Worm (Caenorhabditis elegans): ENCODE results near the gene C55A1.4.
"Not testable (repeated sequence)": the region's sequence is repeated elsewhere in the genome, so short reads cannot be mapped to it uniquely, and the experiment has no call there.

C55A1.4 gene

DNA sequence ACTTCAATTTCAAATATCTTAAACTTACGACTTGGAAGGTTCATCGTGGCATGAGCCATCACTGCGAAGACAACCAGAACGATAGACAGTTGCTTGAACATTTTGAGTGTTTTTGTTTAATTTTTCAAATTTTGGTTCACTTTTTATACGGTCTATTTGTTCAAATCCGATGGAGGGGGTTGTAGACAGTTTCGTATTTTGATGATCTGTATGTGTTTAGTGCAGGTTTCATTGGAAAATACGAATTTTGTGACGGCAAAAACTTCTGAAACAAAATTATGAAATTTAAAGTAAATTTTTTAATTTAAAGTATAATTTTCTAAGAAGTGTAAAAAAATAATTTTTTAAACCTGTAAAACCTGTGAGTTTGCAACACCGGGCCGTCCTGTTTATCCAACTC is at the start of gene C55A1.4:
C55A1.4 (minus strand) TSS at position 101 of the 400 bp plus-strand sequence.
- TF ChIP-seq dao-5, him-1, W03F9.2 (tag; optimal IDR thresholded peaks at IDR 0.05): not testable (repeated sequence)

DNA sequence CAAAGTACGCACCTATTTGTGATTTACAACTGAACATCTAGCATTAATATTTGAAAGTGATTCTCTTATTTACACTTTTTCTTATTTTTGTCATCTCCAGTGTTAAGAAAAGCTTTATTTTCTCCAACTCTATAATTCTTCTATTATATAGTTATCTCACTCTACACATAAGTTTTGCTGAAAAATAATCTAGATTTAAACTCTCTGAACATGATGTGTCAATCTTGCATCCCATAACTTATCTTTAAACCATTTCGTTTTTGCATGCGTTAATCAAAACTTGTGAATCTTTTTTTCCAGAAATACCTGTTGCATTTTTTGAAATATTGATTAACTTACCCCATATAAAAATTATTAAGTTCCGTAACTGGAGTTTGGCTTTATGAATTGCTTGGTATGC is 46.9 kb upstream of the C55A1.4 start, which contains the start of gene nhr-268:
nhr-268 (plus strand) TSS at position 301 of the 400 bp plus-strand sequence.
- TF ChIP-seq W03F9.2 (tag; optimal IDR thresholded peaks at IDR 0.05) (no peak), dao-5 (tag; optimal IDR thresholded peaks at IDR 0.05) (no peak), him-1 (tag; optimal IDR thresholded peaks at IDR 0.05) (no peak)

DNA sequence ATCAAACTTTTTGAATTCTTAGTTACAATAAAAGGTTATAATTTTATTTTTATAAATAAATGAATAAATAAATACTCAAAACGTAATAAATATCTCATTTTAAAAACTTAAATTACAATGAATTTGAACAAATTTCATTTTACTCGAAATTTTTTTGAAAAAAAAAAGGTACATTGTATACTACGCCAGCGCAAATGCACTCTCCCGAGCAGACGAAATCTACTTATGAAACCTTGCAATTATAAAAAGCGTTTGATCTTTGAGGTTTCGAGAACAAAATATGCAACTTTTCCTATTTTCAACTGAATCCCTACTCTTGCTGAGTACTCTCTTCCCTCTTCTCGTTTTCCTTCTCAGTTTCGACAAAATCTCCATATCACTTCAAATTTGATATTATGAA is 44.6 kb upstream of the C55A1.4 start, which contains the start of gene nhr-197:
nhr-197 (plus strand) TSS at position 301 of the 400 bp plus-strand sequence.
- no peak for TF ChIP-seq dao-5 (tag; optimal IDR thresholded peaks at IDR 0.05)

DNA sequence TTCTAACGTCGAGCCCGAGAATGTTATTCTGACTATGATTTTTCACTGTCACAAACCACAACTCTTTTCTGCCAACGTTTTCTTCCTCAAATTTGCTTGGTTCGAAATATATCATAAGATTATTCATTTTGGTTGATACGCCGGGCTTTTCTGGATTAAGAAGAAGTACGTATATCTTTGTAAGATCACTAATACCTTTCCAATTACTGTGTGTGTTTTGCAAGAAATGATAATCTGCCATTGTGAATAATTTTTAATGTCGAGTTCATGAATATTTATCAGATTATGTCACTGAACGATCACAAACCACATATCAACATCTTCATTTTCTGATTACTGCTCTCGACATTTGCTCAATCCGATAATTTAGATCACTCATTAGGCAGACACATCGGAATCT is 42.5 kb upstream of the C55A1.4 start, which contains the start of gene nhr-196:
nhr-196 (plus strand) TSS at position 118 of the 400 bp plus-strand sequence.
- TF ChIP-seq dao-5 (tag; optimal IDR thresholded peaks at IDR 0.05) (no peak), him-1 (tag; optimal IDR thresholded peaks at IDR 0.05) (no peak), W03F9.2 (tag; optimal IDR thresholded peaks at IDR 0.05) (no peak)

DNA sequence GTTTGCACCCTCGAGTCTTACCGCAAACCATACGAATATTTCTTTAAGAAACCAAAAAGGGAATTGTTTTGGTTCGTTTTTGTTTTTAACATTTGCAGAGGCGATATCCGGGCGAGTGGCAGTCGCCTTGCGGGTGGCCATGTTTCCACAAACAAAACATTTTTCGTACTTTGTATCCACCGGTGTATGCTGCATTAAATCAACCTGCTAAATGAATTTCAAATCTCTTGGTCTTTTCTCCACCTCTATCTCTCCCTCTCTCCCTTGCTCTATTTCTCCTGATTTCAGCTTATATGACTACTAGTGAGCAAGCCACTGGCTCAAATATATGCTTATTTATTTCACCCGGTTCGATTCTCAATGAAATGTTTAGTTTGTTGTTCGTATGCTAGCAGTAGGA is 34.1 kb upstream of the C55A1.4 start, which contains the start of gene nhr-52:
nhr-52 (plus strand) TSS at position 301 of the 400 bp plus-strand sequence.
- TF ChIP-seq dao-5 (tag; optimal IDR thresholded peaks at IDR 0.05) = no peak
- TF ChIP-seq him-1 (tag; optimal IDR thresholded peaks at IDR 0.05) = no peak
- no peak for TF ChIP-seq W03F9.2 (tag; optimal IDR thresholded peaks at IDR 0.05)

DNA sequence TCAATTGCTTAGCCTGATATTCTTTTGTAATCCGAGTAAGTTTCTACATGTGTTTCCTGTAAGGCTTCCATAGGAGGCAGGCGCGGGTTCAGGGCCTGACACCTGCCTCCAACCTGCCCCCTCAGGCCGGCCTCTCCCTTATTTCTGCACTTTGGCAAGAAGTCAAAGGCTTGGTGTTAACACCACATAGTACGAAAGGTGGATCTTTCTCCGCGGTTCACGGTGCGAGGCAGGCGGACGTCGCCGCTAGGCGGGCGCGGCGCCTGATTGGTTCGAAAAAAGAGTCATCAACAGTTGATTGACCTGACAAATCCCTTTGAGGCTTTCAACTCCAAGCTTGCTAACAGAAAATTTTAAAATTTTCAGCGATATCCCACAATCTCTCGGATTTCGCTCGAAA is 31.8 kb upstream of the C55A1.4 start:
- TF ChIP-seq him-1 (tag; optimal IDR thresholded peaks at IDR 0.05) = no peak
- no peak for TF ChIP-seq W03F9.2 (tag; optimal IDR thresholded peaks at IDR 0.05)
- TF ChIP-seq dao-5 (tag; optimal IDR thresholded peaks at IDR 0.05) = no peak

DNA sequence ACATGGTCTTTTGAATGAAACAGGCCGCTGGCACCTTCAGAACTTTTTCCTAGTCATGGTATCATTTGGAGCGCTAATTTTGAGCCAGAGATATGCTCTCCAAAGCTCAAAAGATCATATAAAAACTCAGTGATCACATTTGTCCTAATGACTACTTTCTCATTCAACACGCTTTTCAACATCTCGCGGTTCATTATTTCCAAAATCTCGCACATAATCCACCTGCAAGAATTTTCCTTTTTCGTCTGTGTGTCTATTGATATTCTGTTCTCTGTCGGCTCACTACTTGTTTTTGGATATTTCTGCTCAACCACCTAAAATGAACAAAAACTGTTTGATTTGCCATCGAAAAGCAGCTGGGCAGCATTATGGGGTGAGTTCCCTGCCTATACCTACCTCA is 30.6 kb upstream of the C55A1.4 start, which contains the start of gene nhr-51:
nhr-51 (plus strand) TSS at position 301 of the 400 bp plus-strand sequence.
- TF ChIP-seq W03F9.2 (tag; optimal IDR thresholded peaks at IDR 0.05) (no peak), dao-5 (tag; optimal IDR thresholded peaks at IDR 0.05) (no peak), him-1 (tag; optimal IDR thresholded peaks at IDR 0.05) (no peak)

DNA sequence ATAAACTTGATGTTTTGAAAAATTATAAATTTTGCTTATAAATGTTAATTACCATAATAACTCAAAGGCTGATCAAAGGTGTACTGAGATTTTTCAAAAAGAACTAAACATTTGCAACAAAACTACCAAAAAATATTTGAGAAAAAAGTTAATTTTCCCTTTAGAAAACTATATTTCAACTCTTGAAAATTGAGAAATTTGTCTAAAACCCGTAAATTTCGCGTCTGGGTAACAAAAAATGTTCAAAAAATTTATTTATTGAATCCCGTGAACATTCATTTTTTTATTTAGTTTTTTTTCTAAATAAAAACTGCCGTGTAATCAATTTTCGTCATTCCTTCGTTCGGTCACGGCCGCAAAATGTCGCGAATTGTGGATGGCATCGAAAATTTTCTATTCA is 27.0 kb upstream of the C55A1.4 start, which contains the start of gene K06B4.15:
K06B4.15 (plus strand) TSS at position 301 of the 400 bp plus-strand sequence.
- TF ChIP-seq him-1, W03F9.2, dao-5 (tag; optimal IDR thresholded peaks at IDR 0.05): not testable (repeated sequence)

DNA sequence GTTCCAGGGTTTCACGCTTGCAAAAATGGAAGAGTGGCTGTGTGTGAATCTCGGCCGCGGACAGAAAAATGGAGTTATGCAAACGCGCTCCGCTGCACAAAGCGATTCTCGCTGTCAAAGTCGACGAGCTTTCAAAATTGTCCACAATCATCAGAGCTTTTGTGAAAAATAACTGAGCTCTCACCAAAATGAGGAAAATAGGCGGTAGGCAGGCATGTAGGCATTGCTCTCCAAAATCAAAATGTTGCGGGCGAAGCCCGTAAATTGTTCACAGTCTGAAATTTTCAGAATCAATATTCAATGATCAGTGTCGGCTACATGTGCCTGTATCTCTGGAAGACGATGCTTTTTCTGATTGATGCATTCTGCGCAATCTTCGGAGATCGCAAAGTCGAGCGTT is 25.8 kb upstream of the C55A1.4 start, which contains the start of gene K06B4.4:
K06B4.4 (plus strand) TSS at position 301 of the 400 bp plus-strand sequence.
- TF ChIP-seq him-1 (tag; optimal IDR thresholded peaks at IDR 0.05) (no peak), W03F9.2 (tag; optimal IDR thresholded peaks at IDR 0.05) (no peak), dao-5 (tag; optimal IDR thresholded peaks at IDR 0.05) (no peak)

DNA sequence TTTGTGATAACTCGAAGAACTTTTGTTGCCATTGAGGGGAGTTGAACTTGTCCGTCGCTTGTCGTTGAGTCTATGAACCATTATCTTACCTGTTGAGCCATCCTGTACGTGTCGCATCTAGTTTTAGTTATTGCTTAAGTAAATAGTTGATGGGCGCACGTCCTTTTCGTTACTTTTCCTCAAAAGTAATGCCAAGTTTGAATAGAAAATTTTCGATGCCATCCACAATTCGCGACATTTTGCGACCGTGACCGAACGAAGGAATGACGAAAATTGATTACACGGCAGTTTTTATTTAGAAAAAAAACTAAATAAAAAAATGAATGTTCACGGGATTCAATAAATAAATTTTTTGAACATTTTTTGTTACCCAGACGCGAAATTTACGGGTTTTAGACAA is 25.1 kb upstream of the C55A1.4 start, which contains the start of gene F53E4.1:
F53E4.1 (minus strand) TSS at position 101 of the 400 bp plus-strand sequence.
- not testable (repeated sequence) for TF ChIP-seq him-1, W03F9.2, dao-5 (tag; optimal IDR thresholded peaks at IDR 0.05)

DNA sequence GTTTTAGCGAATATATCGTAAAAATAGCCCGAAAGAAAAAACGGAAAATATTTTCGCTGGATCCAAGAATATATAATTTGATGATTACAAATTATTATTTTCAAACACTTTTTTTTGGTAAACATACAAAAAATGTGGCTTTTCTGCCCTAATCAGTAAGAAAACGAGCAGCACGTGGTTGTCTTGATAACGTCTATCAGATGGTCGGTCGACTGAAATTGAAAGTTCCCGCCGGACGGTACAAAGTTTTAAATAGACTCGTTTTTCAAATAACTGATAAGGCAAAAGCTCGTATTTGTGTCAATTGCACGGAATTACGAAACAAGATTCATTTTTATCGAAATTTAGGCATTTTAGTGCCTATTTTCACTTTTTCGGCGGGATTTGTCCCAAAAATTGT is 23.6 kb upstream of the C55A1.4 start:
- no peak for TF ChIP-seq dao-5 (tag; optimal IDR thresholded peaks at IDR 0.05)
- TF ChIP-seq W03F9.2 (tag; optimal IDR thresholded peaks at IDR 0.05) = no peak
- no peak for TF ChIP-seq him-1 (tag; optimal IDR thresholded peaks at IDR 0.05)

DNA sequence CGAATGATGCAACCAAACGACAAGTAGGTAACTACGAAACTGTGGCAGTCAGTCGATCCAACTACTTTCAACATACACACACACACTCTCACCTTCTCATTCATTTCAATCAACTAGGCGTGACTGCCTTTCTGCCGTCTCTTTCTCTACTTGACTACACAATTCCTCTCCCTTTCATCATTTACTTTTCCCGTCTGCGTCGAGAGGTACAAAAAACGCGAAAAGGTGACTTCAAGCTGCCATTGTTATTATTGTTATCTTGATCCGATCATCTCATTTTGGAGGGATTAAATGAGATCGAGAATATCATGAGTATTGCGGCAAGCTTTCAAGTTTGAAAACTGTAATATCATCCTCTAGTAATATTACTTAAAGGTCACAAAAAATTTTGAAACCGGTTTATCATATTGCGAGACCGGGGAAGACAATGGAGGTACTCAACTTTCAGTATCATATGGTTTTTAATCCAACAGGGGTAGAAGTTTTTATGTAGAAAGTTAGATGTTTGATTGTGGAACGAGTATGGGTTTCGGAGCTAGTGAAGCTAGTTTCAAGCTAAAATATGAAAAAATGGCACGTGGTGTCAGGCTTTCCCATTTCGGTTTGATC is 21.1 kb upstream of the C55A1.4 start:
- TF ChIP-seq dao-5 (tag; optimal IDR thresholded peaks at IDR 0.05) (no peak), W03F9.2 (tag; optimal IDR thresholded peaks at IDR 0.05) (no peak), him-1 (tag; optimal IDR thresholded peaks at IDR 0.05) (no peak)

DNA sequence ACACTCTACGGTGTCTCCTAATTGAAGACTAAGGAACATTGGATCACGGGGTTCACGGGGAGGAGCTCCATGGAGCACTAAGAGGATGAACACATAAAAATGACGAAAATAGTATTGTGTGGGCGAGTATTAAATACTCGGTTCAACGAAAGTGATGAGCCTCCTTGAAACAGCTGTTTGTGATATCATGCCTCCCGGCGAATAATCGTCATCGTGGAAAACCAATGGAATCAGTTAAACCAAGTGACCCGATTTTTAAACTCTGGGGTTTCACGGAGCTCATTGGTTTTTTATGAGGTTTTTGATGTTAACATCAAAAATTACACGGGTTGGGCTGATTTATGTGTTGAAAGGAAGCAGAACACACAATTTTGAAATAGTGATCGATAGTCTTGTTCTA is 18.5 kb upstream of the C55A1.4 start:
- TF ChIP-seq him-1 (tag; optimal IDR thresholded peaks at IDR 0.05) = no peak
- TF ChIP-seq W03F9.2 (tag; optimal IDR thresholded peaks at IDR 0.05) = no peak
- TF ChIP-seq dao-5 (tag; optimal IDR thresholded peaks at IDR 0.05) = no peak

DNA sequence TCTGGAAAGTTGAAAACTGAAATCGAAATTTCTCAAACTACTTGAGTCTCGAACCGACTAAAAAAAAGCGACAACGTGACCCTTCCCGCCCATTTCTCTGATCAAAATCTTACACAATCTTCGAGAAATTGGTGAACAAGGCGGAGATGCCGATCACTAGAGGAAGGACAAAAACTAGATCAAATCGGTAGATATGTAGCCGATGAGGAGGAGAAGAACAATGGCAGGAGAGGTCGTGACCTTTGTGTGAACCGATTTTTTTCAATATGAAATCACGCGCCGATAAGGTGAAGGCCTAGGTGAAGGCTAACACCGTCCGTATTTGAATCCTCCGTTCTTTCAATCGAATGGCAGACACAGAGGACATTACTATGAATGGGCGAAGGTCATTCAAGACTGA is 17.9 kb upstream of the C55A1.4 start:
- TF ChIP-seq W03F9.2 (tag; optimal IDR thresholded peaks at IDR 0.05) = no peak
- TF ChIP-seq him-1 (tag; optimal IDR thresholded peaks at IDR 0.05) = no peak
- TF ChIP-seq dao-5 (tag; optimal IDR thresholded peaks at IDR 0.05) = no peak
